Worm (Caenorhabditis elegans) whole organism, late embryonic: ENCODE results near the gene rbg-3.

Experiments
- nfya-1 ChIP-seq: sonication (generic microtip); optimal IDR thresholded peaks from 2 replicates; lab custom pipeline; 2017; ENCODE audit warnings: missing genetic modification characterization, mild to moderate bottlenecking, missing compliant biosample characterization, antibody characterized with exemption, moderate library complexity
- nhr-11 ChIP-seq: fragments of 150-350 bp; optimal IDR thresholded peaks from 2 replicates; lab custom pipeline; 2014; ENCODE audit warnings: missing biosample characterization, missing genetic modification characterization
- pqm-1 ChIP-seq: sonication (generic microtip); optimal IDR thresholded peaks from 2 replicates; lab custom pipeline; 2016; ENCODE audit warnings: missing genetic modification characterization, missing compliant biosample characterization
- ref-2 ChIP-seq: sonication (generic microtip); optimal IDR thresholded peaks from 2 replicates; lab custom pipeline; 2016; ENCODE audit warnings: missing genetic modification characterization, missing compliant biosample characterization

DNA sequence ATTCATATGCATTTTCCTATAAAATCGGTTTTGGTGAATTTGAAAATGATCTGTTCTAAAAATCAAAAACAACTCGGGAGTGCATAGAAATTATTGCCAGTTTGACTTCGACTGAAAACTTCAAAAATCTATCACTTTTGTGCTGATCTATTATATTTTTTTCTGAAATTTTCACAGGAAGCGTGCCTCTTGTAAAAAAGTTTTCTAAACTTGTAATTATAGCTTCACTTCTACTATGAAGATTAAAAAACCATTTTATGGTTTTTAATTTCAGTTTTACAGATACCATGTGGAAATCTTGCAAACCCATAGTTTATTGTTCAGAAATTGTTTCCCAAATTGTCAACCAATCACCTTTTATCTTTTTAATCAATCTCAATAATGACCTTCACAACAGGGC lies 20.2 kb upstream of the rbg-3 start, which contains the start of gene F17C8.9:
- no peak for TF ChIP-seq nhr-11 (tag; lab: Kevin White, UChicago)
- no peak for TF ChIP-seq nfya-1 (tag; lab: Kevin White, UChicago)
- no peak for TF ChIP-seq pqm-1 (tag; lab: Kevin White, UChicago)
- no peak for TF ChIP-seq ref-2 (tag; lab: Kevin White, UChicago)
